Fruit fly (Drosophila melanogaster) whole organism, embryonic: Measurements from ENCODE around the gene Blos4.

ENCODE experiments used
- ATbp ChIP-seq: fragments of 200-800 bp; sonication (Bioruptor generic); optimal IDR thresholded peaks from 2 replicates; lab custom pipeline; 2017; ENCODE audit warnings: missing biosample characterization, mild to moderate bottlenecking, missing genetic modification characterization, missing genetic modification reagents
- Aef1 ChIP-seq: fragments of 200-800 bp; sonication (Bioruptor generic); IDR thresholded peaks from 3 replicates; pipeline ENCODE4 v1.3.6; 2022; ENCODE audit warnings: missing biosample characterization, missing genetic modification characterization
- Atf3 ChIP-seq: fragments of 200-800 bp; sonication (Bioruptor generic); optimal IDR thresholded peaks from 3 replicates; lab custom pipeline; 2016; ENCODE audit warnings: missing biosample characterization, missing genetic modification characterization
- CG10274 ChIP-seq: fragments of 200-800 bp; sonication (Bioruptor generic); optimal IDR thresholded peaks from 3 replicates; lab custom pipeline; 2017; ENCODE audit warnings: missing biosample characterization, mild to moderate bottlenecking, missing genetic modification characterization
- CG10321 ChIP-seq: fragments of 200-800 bp; sonication (Bioruptor generic); IDR thresholded peaks from 2 replicates; pipeline ENCODE4 v1.3.6; 2022; ENCODE audit warnings: missing biosample characterization, missing genetic modification characterization
- CG10979 ChIP-seq: fragments of 200-800 bp; sonication (Bioruptor generic); optimal IDR thresholded peaks from 2 replicates; lab custom pipeline; 2018; ENCODE audit warnings: missing biosample characterization, mild to moderate bottlenecking, missing genetic modification characterization, moderate library complexity
- CG11247 ChIP-seq: fragments of 200-800 bp; sonication (Bioruptor generic); IDR thresholded peaks from 2 replicates; pipeline ENCODE4 v1.3.6; 2022; ENCODE audit warnings: missing biosample characterization, missing genetic modification characterization
- CG12219 ChIP-seq: fragments of 200-800 bp; sonication (Bioruptor generic); optimal IDR thresholded peaks from 3 replicates; lab custom pipeline; 2018; ENCODE audit warnings: missing biosample characterization, mild to moderate bottlenecking, missing genetic modification characterization
- CG12299 ChIP-seq: fragments of 200-800 bp; sonication (Bioruptor generic); optimal IDR thresholded peaks from 2 replicates; lab custom pipeline; 2018; ENCODE audit warnings: missing biosample characterization, mild to moderate bottlenecking, missing genetic modification characterization
- CG13424 ChIP-seq: fragments of 200-800 bp; sonication (Bioruptor generic); optimal IDR thresholded peaks from 2 replicates; lab custom pipeline; 2019; ENCODE audit warnings: missing biosample characterization, mild to moderate bottlenecking, missing genetic modification characterization, moderate library complexity
- CG14710 ChIP-seq: fragments of 200-800 bp; sonication (Bioruptor generic); optimal IDR thresholded peaks from 3 replicates; lab custom pipeline; 2019; ENCODE audit warnings: missing biosample characterization, mild to moderate bottlenecking, missing genetic modification characterization, moderate library complexity
- CG17328 ChIP-seq: fragments of 200-800 bp; sonication (Bioruptor generic); IDR thresholded peaks from 2 replicates; pipeline ENCODE4 v1.3.6; 2022; ENCODE audit warnings: missing biosample characterization, missing genetic modification characterization
- CG1832 ChIP-seq: fragments of 200-800 bp; sonication (Bioruptor generic); optimal IDR thresholded peaks from 2 replicates; lab custom pipeline; 2017; ENCODE audit warnings: missing biosample characterization, mild to moderate bottlenecking, missing genetic modification characterization, inconsistent platforms
- CG2120 ChIP-seq: fragments of 200-800 bp; sonication (Bioruptor generic); optimal IDR thresholded peaks from 3 replicates; lab custom pipeline; 2016; ENCODE audit warnings: missing biosample characterization, missing genetic modification characterization
- CG2678 ChIP-seq: fragments of 200-800 bp; sonication (Bioruptor generic); optimal IDR thresholded peaks from 3 replicates; lab custom pipeline; 2019; ENCODE audit warnings: missing biosample characterization, mild to moderate bottlenecking, missing genetic modification characterization, moderate library complexity
- CG3163 ChIP-seq: fragments of 200-800 bp; sonication (Bioruptor generic); optimal IDR thresholded peaks from 3 replicates; lab custom pipeline; 2016; ENCODE audit warnings: missing biosample characterization, missing genetic modification characterization
- CG42726 ChIP-seq: fragments of 200-800 bp; sonication (Bioruptor generic); IDR thresholded peaks from 2 replicates; pipeline ENCODE4 v1.3.6; 2022; ENCODE audit warnings: missing biosample characterization, missing genetic modification characterization; ENCODE audit not compliant: partially characterized antibody
- CG4404 ChIP-seq: fragments of 200-800 bp; sonication (Bioruptor generic); IDR thresholded peaks from 2 replicates; pipeline ENCODE4 v1.3.6; 2022; ENCODE audit warnings: missing biosample characterization, missing genetic modification characterization
- CG4424 ChIP-seq: fragments of 200-800 bp; sonication (Bioruptor generic); optimal IDR thresholded peaks from 3 replicates; lab custom pipeline; 2016; ENCODE audit warnings: missing biosample characterization, missing genetic modification characterization
- CG5953 ChIP-seq: fragments of 200-800 bp; sonication (Bioruptor generic); IDR thresholded peaks from 2 replicates; pipeline ENCODE4 v1.3.6; 2022; ENCODE audit warnings: missing biosample characterization, missing genetic modification characterization
- CG6654 ChIP-seq: fragments of 200-800 bp; sonication (Bioruptor generic); optimal IDR thresholded peaks from 2 replicates; lab custom pipeline; 2017; ENCODE audit warnings: missing biosample characterization, mild to moderate bottlenecking, missing genetic modification characterization
- CG9727 ChIP-seq: fragments of 200-800 bp; sonication (Bioruptor generic); optimal IDR thresholded peaks from 3 replicates; lab custom pipeline; 2017; ENCODE audit warnings: missing biosample characterization, mild to moderate bottlenecking, missing genetic modification characterization
- CG9797 ChIP-seq: fragments of 200-800 bp; sonication (Bioruptor generic); optimal IDR thresholded peaks from 3 replicates; lab custom pipeline; 2018; ENCODE audit warnings: missing biosample characterization, mild to moderate bottlenecking, missing genetic modification characterization
- CG9817 ChIP-seq: fragments of 200-800 bp; sonication (Bioruptor generic); optimal IDR thresholded peaks from 2 replicates; lab custom pipeline; 2018; ENCODE audit warnings: missing biosample characterization, mild to moderate bottlenecking, missing genetic modification characterization, moderate library complexity
- Dfd ChIP-seq, 2 experiments: fragments of >200 bp; optimal IDR thresholded peaks; 2 replicates each; lab custom pipeline; 2017; ENCODE audit warnings: missing biosample characterization in 2 of 2, missing genetic modification characterization in 2 of 2
- Dip2 ChIP-seq: fragments of 200-800 bp; sonication (Bioruptor generic); IDR thresholded peaks from 2 replicates; pipeline ENCODE4 v1.3.6; 2022; ENCODE audit warnings: missing biosample characterization, missing genetic modification characterization
- Dll ChIP-seq: fragments of 200-800 bp; sonication (Bioruptor generic); IDR thresholded peaks from 4 replicates; pipeline ENCODE4 v1.3.6; 2022; ENCODE audit warnings: missing biosample characterization, missing genetic modification characterization; ENCODE audit not compliant: partially characterized antibody
- Elba2 ChIP-seq: fragments of 200-800 bp; sonication (Bioruptor generic); optimal IDR thresholded peaks from 3 replicates; lab custom pipeline; 2016; ENCODE audit warnings: missing biosample characterization, missing genetic modification characterization
- Fer1 ChIP-seq: fragments of 200-800 bp; sonication (Bioruptor generic); optimal IDR thresholded peaks from 2 replicates; lab custom pipeline; 2017; ENCODE audit warnings: missing biosample characterization, mild to moderate bottlenecking, missing genetic modification characterization
- Gsc ChIP-seq: fragments of 200-800 bp; sonication (Bioruptor generic); IDR thresholded peaks from 2 replicates; pipeline ENCODE4 v1.3.6; 2022; ENCODE audit warnings: missing biosample characterization, missing genetic modification characterization
- HLH4C ChIP-seq: fragments of 200-800 bp; sonication (Bioruptor generic); IDR thresholded peaks from 3 replicates; pipeline ENCODE4 v1.3.6; 2022; ENCODE audit warnings: missing biosample characterization, missing genetic modification characterization; ENCODE audit not compliant: partially characterized antibody
- MESR4 ChIP-seq: fragments of 200-800 bp; sonication (Bioruptor generic); optimal IDR thresholded peaks from 2 replicates; lab custom pipeline; 2018; ENCODE audit warnings: missing biosample characterization, mild to moderate bottlenecking, missing genetic modification characterization, moderate library complexity
- MTF-1 ChIP-seq: fragments of 200-800 bp; sonication (Bioruptor generic); optimal IDR thresholded peaks from 2 replicates; lab custom pipeline; 2018; ENCODE audit warnings: missing biosample characterization, mild to moderate bottlenecking, missing genetic modification characterization, borderline replicate concordance
- Med ChIP-seq: fragments of 200-800 bp; sonication (Bioruptor generic); peaks from one replicate; lab custom pipeline; 2016; ENCODE audit warnings: missing biosample characterization, missing genetic modification characterization, mild to moderate bottlenecking, inconsistent platforms, moderate library complexity
- Pdp1 ChIP-seq, 2 experiments: fragments of 200-800 bp; sonication (Bioruptor generic); optimal IDR thresholded peaks; 3 replicates each; lab custom pipeline; 2016; ENCODE audit warnings: missing biosample characterization in 2 of 2, missing genetic modification characterization in 2 of 2, mild to moderate bottlenecking in 1 of 2, moderate library complexity in 1 of 2
- ase ChIP-seq: fragments of 200-800 bp; sonication (Bioruptor generic); IDR thresholded peaks from 3 replicates; pipeline ENCODE4 v1.3.6; 2022; ENCODE audit warnings: missing biosample characterization, missing genetic modification characterization
- bigmax ChIP-seq: fragments of 200-800 bp; sonication (Bioruptor generic); optimal IDR thresholded peaks from 2 replicates; lab custom pipeline; 2018; ENCODE audit warnings: missing biosample characterization, mild to moderate bottlenecking, missing genetic modification characterization
- dpn ChIP-seq, 2 experiments: fragments of 200-800 bp; sonication (Bioruptor generic); optimal IDR thresholded peaks; 3 replicates each; lab custom pipeline; 2016; ENCODE audit warnings: missing biosample characterization in 2 of 2, missing genetic modification characterization in 2 of 2
- exex ChIP-seq: fragments of 200-800 bp; sonication (Bioruptor generic); optimal IDR thresholded peaks from 4 replicates; lab custom pipeline; 2018; ENCODE audit warnings: missing biosample characterization, mild to moderate bottlenecking, missing genetic modification characterization, moderate library complexity
- gt ChIP-seq: fragments of 200-800 bp; sonication (Bioruptor generic); IDR thresholded peaks from 2 replicates; pipeline ENCODE4 v1.3.6; 2022; ENCODE audit warnings: missing biosample characterization, missing genetic modification characterization
- ind ChIP-seq: fragments of 200-800 bp; sonication (Bioruptor generic); optimal IDR thresholded peaks from 3 replicates; lab custom pipeline; 2016; ENCODE audit warnings: missing biosample characterization, missing genetic modification characterization
- nerfin-1 ChIP-seq: fragments of 200-800 bp; sonication (Bioruptor generic); optimal IDR thresholded peaks from 3 replicates; lab custom pipeline; 2019; ENCODE audit warnings: missing biosample characterization, mild to moderate bottlenecking, missing genetic modification characterization, moderate library complexity
- oc ChIP-seq: fragments of 200-800 bp; sonication (Bioruptor generic); optimal IDR thresholded peaks from 2 replicates; lab custom pipeline; 2018; ENCODE audit warnings: missing biosample characterization, mild to moderate bottlenecking, missing genetic modification characterization, moderate library complexity
- phol ChIP-seq: fragments of 200-800 bp; sonication (Bioruptor generic); optimal IDR thresholded peaks from 3 replicates; lab custom pipeline; 2018; ENCODE audit warnings: missing biosample characterization, mild to moderate bottlenecking, missing genetic modification characterization, moderate library complexity
- pros ChIP-seq: fragments of 200-800 bp; sonication (Bioruptor generic); optimal IDR thresholded peaks from 3 replicates; lab custom pipeline; 2019; ENCODE audit warnings: missing biosample characterization, mild to moderate bottlenecking, missing genetic modification characterization, moderate library complexity
- seq ChIP-seq: fragments of 200-800 bp; sonication (Bioruptor generic); IDR thresholded peaks from 2 replicates; pipeline ENCODE4 v1.3.6; 2022; ENCODE audit warnings: missing biosample characterization, missing genetic modification characterization
- so ChIP-seq: fragments of 200-800 bp; sonication (Bioruptor generic); IDR thresholded peaks from 3 replicates; pipeline ENCODE4 v1.3.6; 2022; ENCODE audit warnings: missing biosample characterization, missing genetic modification characterization
- tll ChIP-seq, 2 experiments: fragments of 200-800 bp in 1 of 2; fragments of >200 bp in 1 of 2; sonication (Bioruptor generic) in 1 of 2; optimal IDR thresholded peaks; 2 replicates each; lab custom pipeline; 2017 to 2019; ENCODE audit warnings: missing biosample characterization in 2 of 2, missing genetic modification characterization in 2 of 2, mild to moderate bottlenecking in 1 of 2, moderate library complexity in 1 of 2
- toy ChIP-seq: fragments of 200-800 bp; sonication (Bioruptor generic); IDR thresholded peaks from 2 replicates; pipeline ENCODE4 v1.3.6; 2022; ENCODE audit warnings: missing biosample characterization, missing genetic modification characterization
- zen ChIP-seq: fragments of 200-800 bp; sonication (Bioruptor generic); optimal IDR thresholded peaks from 3 replicates; lab custom pipeline; 2018; ENCODE audit warnings: missing biosample characterization, mild to moderate bottlenecking, missing genetic modification characterization, moderate library complexity
- zfh2 ChIP-seq: fragments of 200-800 bp; sonication (Bioruptor generic); optimal IDR thresholded peaks from 2 replicates; lab custom pipeline; 2016; ENCODE audit warnings: missing biosample characterization, missing genetic modification characterization

The Blos4 gene

dm6 chr3L:10858569-10858968 is 20.3 kb upstream of the Blos4 start (continued):
- TF ChIP-seq Dll (GFP tag; lab: Robert Waterston, UW) (no peak), CG9817 (no peak), CG11247 (no peak), CG2120 (GFP tag; lab: Kevin White, UChicago) (no peak), CG13424 (tag; lab: Kevin White, UChicago) (no peak), HLH4C (GFP tag; lab: Robert Waterston, UW) (no peak), Dip2 (GFP tag; lab: Robert Waterston, UW) (no peak), zfh2 (GFP tag; lab: Kevin White, UChicago) (no peak), CG10321 (peak; percentile 24; the same call in 1 of the 2 replicates), gt (no peak), MESR4 (GFP tag; lab: Kevin White, UChicago) (no peak), CG4404 (GFP tag; lab: Robert Waterston, UW) (no peak), Pdp1 (GFP tag; optimal IDR thresholded peaks at IDR 0.05; lab: Kevin White, UChicago) (peak in 1 of 2 experiments; percentile 13), ase (GFP tag; lab: Robert Waterston, UW) (no peak), CG10979 (tag; lab: Kevin White, UChicago) (peak; percentile 7), CG3163 (GFP tag; lab: Kevin White, UChicago) (peak; percentile 2), seq (GFP tag; lab: Robert Waterston, UW) (no peak), CG17328 (GFP tag; lab: Robert Waterston, UW) (no peak), CG14710 (peak; percentile 35), phol (no peak), dpn (GFP tag; optimal IDR thresholded peaks at IDR 0.05; lab: Kevin White, UChicago) (peak in 1 of 2 experiments; percentile 10), CG12299 (tag; lab: Kevin White, UChicago) (peak; percentile 15), CG9727 (GFP tag; lab: Kevin White, UChicago) (peak; percentile 38), Med (no peak), nerfin-1 (tag; lab: Kevin White, UChicago) (peak; percentile 48), CG10274 (GFP tag; lab: Kevin White, UChicago) (no peak), CG42726 (GFP tag; lab: Robert Waterston, UW) (no peak), oc (tag; lab: Kevin White, UChicago) (no peak), CG6654 (GFP tag; lab: Kevin White, UChicago) (no peak), Fer1 (GFP tag; lab: Kevin White, UChicago) (no peak), CG9797 (GFP tag; lab: Kevin White, UChicago) (no peak), CG2678 (no peak), exex (tag; lab: Kevin White, UChicago) (no peak), zen (tag; lab: Kevin White, UChicago) (no peak), CG12219 (GFP tag; lab: Kevin White, UChicago) (peak; percentile 4), CG4424 (GFP tag; lab: Kevin White, UChicago) (peak; percentile 18), pros (GFP tag; lab: Kevin White, UChicago) (no peak), Aef1 (GFP tag; lab: Robert Waterston, UW) (no peak), tll (GFP tag; optimal IDR thresholded peaks at IDR 0.05; lab: Kevin White, UChicago) (peak in 1 of 2 experiments; percentile 69), Atf3 (GFP tag; lab: Kevin White, UChicago) (no peak), MTF-1 (GFP tag; lab: Kevin White, UChicago) (no peak), ATbp (GFP tag; lab: Kevin White, UChicago) (peak; percentile 46), bigmax (GFP tag; lab: Kevin White, UChicago) (no peak), Gsc (GFP tag; lab: Robert Waterston, UW) (no peak), toy (no peak), CG1832 (GFP tag; lab: Kevin White, UChicago) (peak; percentile 57), so (GFP tag; lab: Robert Waterston, UW) (no peak), ind (no peak), Elba2 (GFP tag; lab: Kevin White, UChicago) (no peak), Dfd (GFP tag; optimal IDR thresholded peaks at IDR 0.05; lab: Kevin White, UChicago) (no peak), CG5953 (GFP tag; lab: Robert Waterston, UW) (no peak)
